Fruit fly (Drosophila melanogaster) whole organism, embryonic: ENCODE results near the gene CG32267.

Experiments used
- Antp ChIP-seq: fragments of 200-800 bp; sonication (Bioruptor generic); optimal IDR thresholded peaks from 3 replicates; lab custom pipeline; 2016; ENCODE audit warnings: missing biosample characterization, missing genetic modification characterization
- CG10462 ChIP-seq: fragments of 200-800 bp; sonication (Bioruptor generic); optimal IDR thresholded peaks from 2 replicates; lab custom pipeline; 2016; ENCODE audit warnings: missing biosample characterization, missing genetic modification characterization
- CG10959 ChIP-seq: fragments of 200-800 bp; sonication (Bioruptor generic); IDR thresholded peaks from 2 replicates; pipeline ENCODE4 v1.3.6; 2022; ENCODE audit warnings: missing biosample characterization, missing genetic modification characterization
- CG11723 ChIP-seq: fragments of 200-800 bp; sonication (Bioruptor generic); optimal IDR thresholded peaks from 2 replicates; lab custom pipeline; 2017; ENCODE audit warnings: missing biosample characterization, mild to moderate bottlenecking, missing genetic modification characterization
- CG1233 ChIP-seq: fragments of 200-800 bp; sonication (Bioruptor generic); optimal IDR thresholded peaks from 4 replicates; lab custom pipeline; 2018; ENCODE audit warnings: missing biosample characterization, mild to moderate bottlenecking, missing genetic modification characterization
- CG12744 ChIP-seq: fragments of 200-800 bp; sonication (Bioruptor generic); optimal IDR thresholded peaks from 2 replicates; lab custom pipeline; 2016; ENCODE audit warnings: missing biosample characterization, missing genetic modification characterization
- CG13775 ChIP-seq: fragments of 200-800 bp; sonication (Bioruptor generic); optimal IDR thresholded peaks from 3 replicates; lab custom pipeline; 2017; ENCODE audit warnings: missing biosample characterization, mild to moderate bottlenecking, missing genetic modification characterization
- CG18011 ChIP-seq: fragments of 200-800 bp; sonication (Bioruptor generic); optimal IDR thresholded peaks from 2 replicates; lab custom pipeline; 2017; ENCODE audit warnings: missing biosample characterization, missing genetic modification characterization, mild to moderate bottlenecking, moderate library complexity, missing genotype
- CG2875 ChIP-seq: fragments of 200-800 bp; sonication (Bioruptor generic); optimal IDR thresholded peaks from 2 replicates; lab custom pipeline; 2017; ENCODE audit warnings: missing biosample characterization, mild to moderate bottlenecking, missing genetic modification characterization, missing genetic modification reagents
- CG31441 ChIP-seq: fragments of 200-800 bp; sonication (Bioruptor generic); IDR thresholded peaks from 2 replicates; pipeline ENCODE4 v1.3.6; 2022; ENCODE audit warnings: missing biosample characterization, missing genetic modification characterization
- CG3163 ChIP-seq: fragments of 200-800 bp; sonication (Bioruptor generic); optimal IDR thresholded peaks from 3 replicates; lab custom pipeline; 2016; ENCODE audit warnings: missing biosample characterization, missing genetic modification characterization
- CG3281 ChIP-seq: fragments of 200-800 bp; sonication (Bioruptor generic); optimal IDR thresholded peaks from 3 replicates; lab custom pipeline; 2017; ENCODE audit warnings: missing biosample characterization, mild to moderate bottlenecking, missing genetic modification characterization
- CG33213 ChIP-seq: fragments of 200-800 bp; sonication (Bioruptor generic); optimal IDR thresholded peaks from 3 replicates; lab custom pipeline; 2016; ENCODE audit warnings: missing biosample characterization, missing genetic modification characterization
- CG3407 ChIP-seq: fragments of 200-800 bp; sonication (Bioruptor generic); optimal IDR thresholded peaks from 2 replicates; lab custom pipeline; 2018; ENCODE audit warnings: missing biosample characterization, mild to moderate bottlenecking, missing genetic modification characterization
- CG3847 ChIP-seq: fragments of 200-800 bp; sonication (Bioruptor generic); IDR thresholded peaks from 2 replicates; pipeline ENCODE4 v1.3.6; 2022; ENCODE audit warnings: missing biosample characterization, missing genetic modification characterization
- CG4404 ChIP-seq: fragments of 200-800 bp; sonication (Bioruptor generic); IDR thresholded peaks from 2 replicates; pipeline ENCODE4 v1.3.6; 2022; ENCODE audit warnings: missing biosample characterization, missing genetic modification characterization
- CG4820 ChIP-seq: fragments of 200-800 bp; sonication (Bioruptor generic); optimal IDR thresholded peaks from 3 replicates; lab custom pipeline; 2016; ENCODE audit warnings: missing biosample characterization, missing genetic modification characterization
- CoRest ChIP-seq: fragments of 200-800 bp; sonication (Bioruptor generic); optimal IDR thresholded peaks from 3 replicates; lab custom pipeline; 2018; ENCODE audit warnings: missing biosample characterization, mild to moderate bottlenecking, missing genetic modification characterization, moderate library complexity
- CrebB ChIP-seq: fragments of 200-800 bp; sonication (Bioruptor generic); optimal IDR thresholded peaks from 3 replicates; lab custom pipeline; 2018; ENCODE audit warnings: missing biosample characterization, mild to moderate bottlenecking, missing genetic modification characterization
- Dbx ChIP-seq: fragments of 200-800 bp; sonication (Bioruptor generic); IDR thresholded peaks from 3 replicates; pipeline ENCODE4 v1.3.6; 2022; ENCODE audit warnings: missing biosample characterization, missing genetic modification characterization
- Elba2 ChIP-seq: fragments of 200-800 bp; sonication (Bioruptor generic); optimal IDR thresholded peaks from 3 replicates; lab custom pipeline; 2016; ENCODE audit warnings: missing biosample characterization, missing genetic modification characterization
- Gug ChIP-seq: fragments of 200-800 bp; sonication (Bioruptor generic); IDR thresholded peaks from 4 replicates; pipeline ENCODE4 v1.3.6; 2022; ENCODE audit warnings: missing biosample characterization, missing genetic modification characterization
- Hr3 ChIP-seq: fragments of 200-800 bp; sonication (Bioruptor generic); optimal IDR thresholded peaks from 3 replicates; lab custom pipeline; 2016; ENCODE audit warnings: missing biosample characterization, missing genetic modification characterization
- Kr ChIP-seq: fragments of 200-800 bp; sonication (Bioruptor generic); optimal IDR thresholded peaks from 2 replicates; lab custom pipeline; 2017; ENCODE audit warnings: missing biosample characterization, mild to moderate bottlenecking, missing genetic modification characterization
- Max ChIP-seq: fragments of 200-800 bp; sonication (Bioruptor generic); optimal IDR thresholded peaks from 2 replicates; lab custom pipeline; 2016; ENCODE audit warnings: missing biosample characterization, mild to moderate bottlenecking, missing genetic modification characterization
- Sox102F ChIP-seq: fragments of 200-800 bp; sonication (Bioruptor generic); optimal IDR thresholded peaks from 2 replicates; lab custom pipeline; 2018; ENCODE audit warnings: missing biosample characterization, mild to moderate bottlenecking, missing genetic modification characterization, moderate library complexity
- Taf1 ChIP-seq: fragments of 200-800 bp; sonication (Bioruptor generic); IDR thresholded peaks from 2 replicates; pipeline ENCODE4 v1.3.6; 2022; ENCODE audit warnings: missing biosample characterization, missing genetic modification characterization
- ase ChIP-seq: fragments of 200-800 bp; sonication (Bioruptor generic); IDR thresholded peaks from 3 replicates; pipeline ENCODE4 v1.3.6; 2022; ENCODE audit warnings: missing biosample characterization, missing genetic modification characterization
- bab2 ChIP-seq: fragments of 200-800 bp; sonication (Bioruptor generic); optimal IDR thresholded peaks from 2 replicates; lab custom pipeline; 2016; ENCODE audit warnings: missing biosample characterization, missing genetic modification characterization
- bsh ChIP-seq, 2 experiments: fragments of 200-800 bp; sonication (Bioruptor generic); optimal IDR thresholded peaks; 2 replicates each; lab custom pipeline; 2017 to 2018; ENCODE audit warnings: mild to moderate bottlenecking in 2 of 2, missing biosample characterization in 2 of 2, missing genetic modification characterization in 2 of 2, moderate library complexity in 1 of 2
- chinmo ChIP-seq: fragments of 200-800 bp; sonication (Bioruptor generic); IDR thresholded peaks from 4 replicates; pipeline ENCODE4 v1.3.6; 2022; ENCODE audit warnings: missing biosample characterization, missing genetic modification characterization; ENCODE audit not compliant: partially characterized antibody
- cwo ChIP-seq: fragments of 200-800 bp; sonication (Bioruptor generic); optimal IDR thresholded peaks from 3 replicates; lab custom pipeline; 2017; ENCODE audit warnings: missing biosample characterization, missing genetic modification characterization, mild to moderate bottlenecking, moderate library complexity, missing genetic modification reagents
- en ChIP-seq: fragments of 200-800 bp; sonication (Bioruptor generic); optimal IDR thresholded peaks from 2 replicates; lab custom pipeline; 2016; ENCODE audit warnings: missing biosample characterization, missing genetic modification characterization
- fd3F ChIP-seq: fragments of 200-800 bp; sonication (Bioruptor generic); optimal IDR thresholded peaks from 2 replicates; lab custom pipeline; 2018; ENCODE audit warnings: missing biosample characterization, mild to moderate bottlenecking, missing genetic modification characterization, moderate library complexity
- fru ChIP-seq: fragments of >200 bp; optimal IDR thresholded peaks from 2 replicates; lab custom pipeline; 2017
- jigr1 ChIP-seq: fragments of 200-800 bp; sonication (Bioruptor generic); IDR thresholded peaks from 3 replicates; pipeline ENCODE4 v1.3.6; 2022; ENCODE audit warnings: missing biosample characterization, missing genetic modification characterization
- kay ChIP-seq: fragments of 200-800 bp; sonication (Bioruptor generic); optimal IDR thresholded peaks from 2 replicates; lab custom pipeline; 2016; ENCODE audit warnings: missing biosample characterization, missing genetic modification characterization
- kni ChIP-seq: fragments of 200-800 bp; sonication (Bioruptor generic); optimal IDR thresholded peaks from 3 replicates; lab custom pipeline; 2017; ENCODE audit warnings: mild to moderate bottlenecking, missing biosample characterization, missing genetic modification reagents, missing genetic modification characterization
- lab ChIP-seq: fragments of 200-800 bp; sonication (Bioruptor generic); optimal IDR thresholded peaks from 3 replicates; lab custom pipeline; 2017; ENCODE audit warnings: missing biosample characterization, missing genetic modification characterization, mild to moderate bottlenecking, moderate library complexity, missing genetic modification reagents
- lmd ChIP-seq: fragments of 200-800 bp; sonication (Bioruptor generic); IDR thresholded peaks from 2 replicates; pipeline ENCODE4 v1.3.6; 2022; ENCODE audit warnings: missing biosample characterization, missing genetic modification characterization
- maf-S ChIP-seq: fragments of 200-800 bp; sonication (Bioruptor generic); optimal IDR thresholded peaks from 2 replicates; lab custom pipeline; 2016; ENCODE audit warnings: missing biosample characterization, missing genetic modification characterization
- nau ChIP-seq: fragments of 200-800 bp; sonication (Bioruptor generic); optimal IDR thresholded peaks from 3 replicates; lab custom pipeline; 2017; ENCODE audit warnings: missing biosample characterization, mild to moderate bottlenecking, missing genetic modification characterization, missing genetic modification reagents
- otp ChIP-seq: fragments of 200-800 bp; sonication (Bioruptor generic); IDR thresholded peaks from 3 replicates; pipeline ENCODE4, ENCODE4 v1.3.6; 2022; ENCODE audit warnings: missing biosample characterization, missing genetic modification characterization
- pita ChIP-seq: fragments of 200-800 bp; sonication (Bioruptor generic); optimal IDR thresholded peaks from 2 replicates; lab custom pipeline; 2017; ENCODE audit warnings: missing biosample characterization, mild to moderate bottlenecking, missing genetic modification characterization
- schlank ChIP-seq: fragments of 200-800 bp; sonication (Bioruptor generic); optimal IDR thresholded peaks from 2 replicates; lab custom pipeline; 2018; ENCODE audit warnings: missing biosample characterization, mild to moderate bottlenecking, missing genetic modification characterization
- sens ChIP-seq: fragments of 200-800 bp; sonication (Bioruptor generic); peaks from one replicate; lab custom pipeline; 2016; ENCODE audit warnings: missing biosample characterization, missing genetic modification characterization
- sens-2 ChIP-seq: fragments of 200-800 bp; sonication (Bioruptor generic); IDR thresholded peaks from 2 replicates; pipeline ENCODE4 v1.3.6; 2022; ENCODE audit warnings: missing biosample characterization, missing genetic modification characterization
- sob ChIP-seq: fragments of 200-800 bp; sonication (Bioruptor generic); IDR thresholded peaks from 2 replicates; pipeline ENCODE4 v1.3.6; 2022; ENCODE audit warnings: missing biosample characterization, missing genetic modification characterization
- sr ChIP-seq: fragments of 200-800 bp; sonication (Bioruptor generic); IDR thresholded peaks from 3 replicates; pipeline ENCODE4 v1.3.6; 2022; ENCODE audit warnings: missing biosample characterization, missing genetic modification characterization
- stc ChIP-seq: fragments of 200-800 bp; sonication (Bioruptor generic); IDR thresholded peaks from 2 replicates; pipeline ENCODE4 v1.3.6; 2022; ENCODE audit warnings: missing biosample characterization, missing genetic modification characterization
- stwl ChIP-seq: fragments of 200-800 bp; sonication (Bioruptor generic); optimal IDR thresholded peaks from 3 replicates; lab custom pipeline; 2018; ENCODE audit warnings: missing biosample characterization, mild to moderate bottlenecking, missing genetic modification characterization, moderate library complexity
- tgo ChIP-seq: fragments of 200-800 bp; sonication (Bioruptor generic); IDR thresholded peaks from 3 replicates; pipeline ENCODE4 v1.3.6; 2022; ENCODE audit warnings: missing biosample characterization, missing genetic modification characterization
- vnd ChIP-seq: fragments of 200-800 bp; sonication (Bioruptor generic); IDR thresholded peaks from 3 replicates; pipeline ENCODE4 v1.3.6; 2022; ENCODE audit warnings: missing biosample characterization, missing genetic modification characterization; ENCODE audit not compliant: partially characterized antibody

CG32267 gene

dm6 chr3L:3449680-3450079 is 22.2 kb downstream of the CG32267 start:
- TF ChIP-seq tgo = no peak
- no peak for TF ChIP-seq CG12744 (GFP tag; lab: Kevin White, UChicago)
- TF ChIP-seq stwl (tag; lab: Kevin White, UChicago) = no peak
- peak; percentile 30; the same call in 1 of the 2 replicates for TF ChIP-seq lmd
- no peak for TF ChIP-seq CrebB (tag; lab: Kevin White, UChicago)
- peak; percentile 1 for TF ChIP-seq Hr3 (GFP tag; lab: Kevin White, UChicago)
- TF ChIP-seq cwo (GFP tag; lab: Kevin White, UChicago) = no peak
- TF ChIP-seq bsh (GFP tag; optimal IDR thresholded peaks at IDR 0.05; lab: Kevin White, UChicago) = peak in 1 of 2 experiments; percentile 54
- TF ChIP-seq Dbx (GFP tag; lab: Robert Waterston, UW) = no peak
- TF ChIP-seq Sox102F = peak; percentile 53
- no peak for TF ChIP-seq en (GFP tag; lab: Kevin White, UChicago)
- TF ChIP-seq sens (GFP tag; lab: Kevin White, UChicago) = no peak
- TF ChIP-seq Gug = no peak
- no peak for TF ChIP-seq CG18011
- TF ChIP-seq sens-2 = no peak
- no peak for TF ChIP-seq bab2 (GFP tag; lab: Kevin White, UChicago)
- TF ChIP-seq fd3F (GFP tag; lab: Kevin White, UChicago) = no peak
- TF ChIP-seq CG1233 (GFP tag; lab: Kevin White, UChicago) = no peak
- TF ChIP-seq stc = no peak
- no peak for TF ChIP-seq schlank
- no peak for TF ChIP-seq CG3281
- TF ChIP-seq vnd (GFP tag; lab: Robert Waterston, UW) = no peak
- no peak for TF ChIP-seq sr (GFP tag; lab: Robert Waterston, UW)
- TF ChIP-seq CG10462 (GFP tag; lab: Kevin White, UChicago) = no peak
- TF ChIP-seq Taf1 (GFP tag; lab: Robert Waterston, UW) = no peak
- TF ChIP-seq nau (GFP tag; lab: Kevin White, UChicago) = no peak
- peak; percentile 62 for TF ChIP-seq CG13775 (GFP tag; lab: Kevin White, UChicago)
- no peak for TF ChIP-seq jigr1 (GFP tag; lab: Robert Waterston, UW)
- no peak for TF ChIP-seq chinmo
- no peak for TF ChIP-seq sob (GFP tag; lab: Robert Waterston, UW)
- TF ChIP-seq fru (lab: Kevin White, UChicago) = no peak
- no peak for TF ChIP-seq CG4404 (GFP tag; lab: Robert Waterston, UW)
- peak; percentile 10 for TF ChIP-seq maf-S (GFP tag; lab: Kevin White, UChicago)
- TF ChIP-seq pita (GFP tag; lab: Kevin White, UChicago) = no peak
- TF ChIP-seq CG31441 (GFP tag; lab: Robert Waterston, UW) = no peak
- TF ChIP-seq CoRest (tag; lab: Kevin White, UChicago) = peak; percentile 44
- TF ChIP-seq CG2875 (GFP tag; lab: Kevin White, UChicago) = peak; percentile 32
- no peak for TF ChIP-seq CG3163 (GFP tag; lab: Kevin White, UChicago)
- peak; percentile 52 for TF ChIP-seq CG3847
- TF ChIP-seq lab (GFP tag; lab: Kevin White, UChicago) = peak; percentile 34
- no peak for TF ChIP-seq ase (GFP tag; lab: Robert Waterston, UW)
- TF ChIP-seq CG11723 (GFP tag; lab: Kevin White, UChicago) = peak; percentile 2
- TF ChIP-seq Elba2 (GFP tag; lab: Kevin White, UChicago) = no peak
- no peak for TF ChIP-seq kay (GFP tag; lab: Kevin White, UChicago)
- no peak for TF ChIP-seq CG33213 (GFP tag; lab: Kevin White, UChicago)
- TF ChIP-seq kni (GFP tag; lab: Kevin White, UChicago) = no peak
- TF ChIP-seq CG3407 (GFP tag; lab: Kevin White, UChicago) = no peak
- TF ChIP-seq otp (GFP tag; lab: Robert Waterston, UW) = peak; percentile 66; the same call in 2 of the 3 replicates
- no peak for TF ChIP-seq Antp (GFP tag; lab: Kevin White, UChicago)
- TF ChIP-seq CG10959 (GFP tag; lab: Robert Waterston, UW) = no peak
- TF ChIP-seq CG4820 (GFP tag; lab: Kevin White, UChicago) = no peak
- no peak for TF ChIP-seq Kr (GFP tag; lab: Kevin White, UChicago)
- no peak for TF ChIP-seq Max (GFP tag; lab: Kevin White, UChicago)
